Worm (Caenorhabditis elegans) whole organism, midembryonic: ENCODE measurements around the gene sma-6.

ENCODE experiments used
- T22C8.4 ChIP-seq: fragments of 200-800 bp; sonication (Bioruptor generic); IDR thresholded peaks from 2 replicates; pipeline ENCODE4 v1.3.6; 2022; ENCODE audit warnings: missing genetic modification characterization, missing compliant biosample characterization
- cog-1 ChIP-seq: sonication (generic microtip); optimal IDR thresholded peaks from 2 replicates; lab custom pipeline; 2016; ENCODE audit warnings: missing genetic modification characterization, missing compliant biosample characterization
- flt-1 ChIP-seq: fragments of 200-800 bp; sonication (Bioruptor generic); IDR thresholded peaks from 2 replicates; pipeline ENCODE4 v1.3.6; 2022; ENCODE audit warnings: missing genetic modification characterization, missing compliant biosample characterization
- klf-2 ChIP-seq: fragments of 200-800 bp; sonication (Bioruptor generic); conservative IDR thresholded peaks from 2 replicates; pipeline ENCODE4 v1.3.6; 2022; ENCODE audit warnings: missing genetic modification reagents, missing genetic modification characterization, missing compliant biosample characterization
- med-1 ChIP-seq: sonication (generic microtip); optimal IDR thresholded peaks from 2 replicates; lab custom pipeline; 2017; ENCODE audit warnings: missing genetic modification characterization, mild to moderate bottlenecking, missing compliant biosample characterization, antibody characterized with exemption, missing genetic modification reagents; ENCODE audit not compliant: insufficient read depth
- ref-1 ChIP-seq: fragments of 200-800 bp; sonication (Bioruptor generic); conservative IDR thresholded peaks from 2 replicates; pipeline ENCODE4 v1.3.6; 2022; ENCODE audit warnings: missing genetic modification reagents, missing genetic modification characterization, missing compliant biosample characterization
- tab-1 ChIP-seq: fragments of 200-800 bp; sonication (Bioruptor generic); IDR thresholded peaks from 2 replicates; pipeline ENCODE4 v1.3.6; 2022; ENCODE audit warnings: missing genetic modification characterization, missing compliant biosample characterization
- ztf-23 ChIP-seq: fragments of 200-800 bp; sonication (Bioruptor generic); IDR thresholded peaks from 2 replicates; pipeline ENCODE4 v1.3.6; 2022; ENCODE audit warnings: missing genetic modification reagents, missing genetic modification characterization, missing compliant biosample characterization
- ztf-29 ChIP-seq: fragments of 200-800 bp; sonication (Bioruptor generic); IDR thresholded peaks from 2 replicates; pipeline ENCODE4 v1.3.6; 2022; ENCODE audit warnings: missing genetic modification reagents, missing genetic modification characterization, missing compliant biosample characterization

The sma-6 gene

ce11 chrII:6342455-6342854, 18.2 kb downstream of the sma-6 start:
- TF ChIP-seq ztf-29 (GFP tag; lab: Robert Waterston, UW) = no peak
- no peak for TF ChIP-seq cog-1 (tag; lab: Kevin White, UChicago)
- no peak for TF ChIP-seq tab-1 (GFP tag; lab: Robert Waterston, UW)

DNA sequence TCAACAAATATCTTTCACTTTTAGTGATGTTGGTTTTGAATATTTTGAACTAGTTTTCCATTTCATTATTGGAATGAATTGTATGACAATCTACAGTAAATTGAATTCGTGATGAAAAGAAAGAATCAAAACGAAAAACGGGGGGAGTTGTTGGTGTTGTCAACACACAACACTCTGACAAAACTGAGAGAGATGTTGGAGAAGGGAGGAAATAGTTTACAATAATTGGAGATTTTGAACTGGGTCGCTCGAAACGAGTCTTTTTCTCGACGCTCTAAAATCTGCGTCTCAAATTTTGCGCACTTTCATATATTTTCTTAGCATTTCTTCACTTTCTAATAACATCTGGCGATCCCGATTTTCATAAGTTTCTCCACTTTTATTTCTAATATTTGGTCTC, 19.6 kb downstream of the sma-6 start, which contains the start of gene txt-18:
txt-18 (plus strand) TSS at position 180 of the 400 bp plus-strand sequence.
- TF ChIP-seq tab-1 (GFP tag; lab: Robert Waterston, UW) (no peak), med-1 (GFP tag; lab: Kevin White, UChicago) (no peak), ztf-29 (GFP tag; lab: Robert Waterston, UW) (no peak), cog-1 (tag; lab: Kevin White, UChicago) (no peak), klf-2 (GFP tag; lab: Robert Waterston, UW) (no peak), T22C8.4 (GFP tag; lab: Robert Waterston, UW) (no peak), ztf-23 (no peak), ref-1 (GFP tag; lab: Robert Waterston, UW) (no peak), flt-1 (GFP tag; lab: Robert Waterston, UW) (no peak)

ce11 chrII:6344513-6344912, 20.2 kb downstream of the sma-6 start:
- no peak for TF ChIP-seq ztf-29 (GFP tag; lab: Robert Waterston, UW)
- TF ChIP-seq med-1 (GFP tag; lab: Kevin White, UChicago) = no peak
- TF ChIP-seq T22C8.4 (GFP tag; lab: Robert Waterston, UW) = no peak
- no peak for TF ChIP-seq ref-1 (GFP tag; lab: Robert Waterston, UW)
- no peak for TF ChIP-seq cog-1 (tag; lab: Kevin White, UChicago)
- TF ChIP-seq ztf-23 = no peak
- TF ChIP-seq tab-1 (GFP tag; lab: Robert Waterston, UW) = no peak
- TF ChIP-seq klf-2 (GFP tag; lab: Robert Waterston, UW) = no peak
- TF ChIP-seq flt-1 (GFP tag; lab: Robert Waterston, UW) = no peak

- TF ChIP-seq ref-1 (GFP tag; lab: Robert Waterston, UW) (no peak), T22C8.4 (GFP tag; lab: Robert Waterston, UW) (no peak), med-1 (GFP tag; lab: Kevin White, UChicago) (no peak), ztf-23 (0 out of 2 replicates have a peak, but pooled peaks have one; percentile 21)
These were observed 21.2 kb downstream of the sma-6 start, which contains the start of gene C32D5.8 for ce11 chrII:6345195-6346158. Gene C32D5.8 (minus strand): TSS chrII:6345964.

- no peak for TF ChIP-seq T22C8.4 (GFP tag; lab: Robert Waterston, UW)
- TF ChIP-seq ztf-29 (GFP tag; lab: Robert Waterston, UW) = no peak
- no peak for TF ChIP-seq ref-1 (GFP tag; lab: Robert Waterston, UW)
- TF ChIP-seq tab-1 (GFP tag; lab: Robert Waterston, UW) = no peak
These were observed 22.3 kb downstream of the sma-6 start for ce11 chrII:6346551-6347079.

DNA sequence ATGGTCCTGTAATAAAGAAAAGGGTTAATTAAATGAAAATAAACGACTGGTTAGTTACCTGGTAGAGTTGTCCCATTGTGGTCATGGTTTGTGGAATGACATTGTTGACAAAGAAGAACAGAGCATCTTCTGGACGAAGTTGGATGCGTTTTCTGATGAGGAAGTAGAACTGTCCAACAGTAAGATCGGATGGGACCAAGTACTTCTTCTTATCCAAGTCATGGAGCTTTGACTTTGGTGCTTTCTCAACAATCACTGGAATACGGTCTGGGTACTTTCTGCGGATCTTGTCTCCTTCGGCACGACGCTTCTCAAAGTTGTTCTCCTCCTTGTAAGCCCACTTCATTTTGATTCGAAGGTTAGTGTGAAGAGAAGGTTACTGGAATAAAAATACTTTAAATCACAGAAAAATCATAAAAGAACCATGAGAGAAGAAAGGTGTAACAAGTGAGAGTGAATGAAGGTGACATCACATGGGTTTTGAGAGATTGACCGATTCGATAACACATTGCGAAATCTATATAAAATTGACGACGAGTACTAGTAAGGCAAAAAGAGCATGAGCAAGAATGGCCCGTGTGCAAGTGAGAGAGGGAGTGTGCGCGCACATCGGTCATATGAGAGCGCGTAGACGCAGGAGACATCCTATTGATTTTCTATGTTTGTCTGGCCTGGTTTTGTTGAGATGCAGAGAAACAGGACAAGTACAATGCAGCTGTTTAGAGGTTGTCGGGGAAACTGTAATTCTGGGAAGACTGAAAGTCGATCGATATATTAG, 23.2 kb downstream of the sma-6 start, which contains the start of gene lgg-1:
lgg-1 (minus strand) TSS at position 379 of the 778 bp plus-strand sequence.
- TF ChIP-seq med-1 (GFP tag; lab: Kevin White, UChicago) (no peak), ref-1 (GFP tag; lab: Robert Waterston, UW) (no peak), tab-1 (GFP tag; lab: Robert Waterston, UW) (0 out of 2 replicates have a peak, but pooled peaks have one; percentile 13), ztf-29 (GFP tag; lab: Robert Waterston, UW) (no peak), T22C8.4 (GFP tag; lab: Robert Waterston, UW) (peak; percentile 84), cog-1 (tag; lab: Kevin White, UChicago) (no peak), klf-2 (GFP tag; lab: Robert Waterston, UW) (no peak), flt-1 (GFP tag; lab: Robert Waterston, UW) (0 out of 2 replicates have a peak, but pooled peaks have one; percentile 11), ztf-23 (no peak; the same call in 1 of the 2 replicates)

ce11 chrII:6348360-6348759, 24.1 kb downstream of the sma-6 start:
- TF ChIP-seq cog-1 (tag; lab: Kevin White, UChicago) = peak; percentile 68
- no peak; the same call in 1 of the 2 replicates for TF ChIP-seq ztf-23
- TF ChIP-seq flt-1 (GFP tag; lab: Robert Waterston, UW) = 0 out of 2 replicates have a peak, but pooled peaks have one; percentile 51
- no peak for TF ChIP-seq ref-1 (GFP tag; lab: Robert Waterston, UW)
- TF ChIP-seq tab-1 (GFP tag; lab: Robert Waterston, UW) = 0 out of 2 replicates have a peak, but pooled peaks have one; percentile 11
- TF ChIP-seq ztf-29 (GFP tag; lab: Robert Waterston, UW) = no peak
- no peak for TF ChIP-seq klf-2 (GFP tag; lab: Robert Waterston, UW)

DNA sequence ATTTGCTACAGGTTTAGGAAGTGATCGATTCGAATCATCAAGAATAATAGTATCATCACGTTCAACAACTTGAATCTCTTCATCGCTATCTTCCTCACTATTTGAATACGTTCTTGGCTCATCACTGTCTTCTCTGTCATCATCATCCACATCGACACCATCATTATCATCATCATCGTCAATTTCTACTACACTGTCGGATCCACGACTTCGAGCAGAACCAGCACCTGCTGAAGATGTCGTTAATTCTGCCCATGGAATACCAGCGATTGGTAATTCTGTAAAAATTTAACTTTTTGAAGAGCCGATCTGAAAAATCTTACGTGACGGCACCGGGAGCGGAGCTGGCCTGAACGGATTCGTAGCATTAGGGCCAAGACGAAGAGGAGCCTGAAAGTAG, 25.7 kb downstream of the sma-6 start:
- TF ChIP-seq klf-2 (GFP tag; lab: Robert Waterston, UW) = no peak
- no peak for TF ChIP-seq ztf-29 (GFP tag; lab: Robert Waterston, UW)
- TF ChIP-seq cog-1 (tag; lab: Kevin White, UChicago) = no peak
- no peak for TF ChIP-seq med-1 (GFP tag; lab: Kevin White, UChicago)
- TF ChIP-seq tab-1 (GFP tag; lab: Robert Waterston, UW) = no peak
- TF ChIP-seq ztf-23 = no peak
- no peak for TF ChIP-seq ref-1 (GFP tag; lab: Robert Waterston, UW)
- no peak for TF ChIP-seq flt-1 (GFP tag; lab: Robert Waterston, UW)
- no peak for TF ChIP-seq T22C8.4 (GFP tag; lab: Robert Waterston, UW)
